Worm (Caenorhabditis elegans) whole organism, L4/young adult: ENCODE results near the gene F35A5.2.

Experiments used
- W03F9.2 ChIP-seq: fragments of 150-350 bp; optimal IDR thresholded peaks from 2 replicates; lab custom pipeline; 2014; ENCODE audit warnings: missing biosample characterization, missing genetic modification characterization
- dao-5 ChIP-seq: sonication (generic microtip); optimal IDR thresholded peaks from 2 replicates; lab custom pipeline; 2016; ENCODE audit warnings: missing genotype, missing genetic modification characterization, moderate library complexity, missing compliant biosample characterization
- him-1 ChIP-seq: sonication (generic microtip); optimal IDR thresholded peaks from 2 replicates; lab custom pipeline; 2016; ENCODE audit warnings: missing genotype, missing genetic modification reagents, missing genetic modification characterization, missing compliant biosample characterization

Gene F35A5.2

ce11 chrX:3833964-3834840 is 29.3 kb downstream of the F35A5.2 start:
- TF ChIP-seq him-1 (tag; lab: Kevin White, UChicago), result no peak
- no peak for TF ChIP-seq W03F9.2 (tag; lab: Kevin White, UChicago)
- no peak for TF ChIP-seq dao-5 (tag; lab: Kevin White, UChicago)

DNA sequence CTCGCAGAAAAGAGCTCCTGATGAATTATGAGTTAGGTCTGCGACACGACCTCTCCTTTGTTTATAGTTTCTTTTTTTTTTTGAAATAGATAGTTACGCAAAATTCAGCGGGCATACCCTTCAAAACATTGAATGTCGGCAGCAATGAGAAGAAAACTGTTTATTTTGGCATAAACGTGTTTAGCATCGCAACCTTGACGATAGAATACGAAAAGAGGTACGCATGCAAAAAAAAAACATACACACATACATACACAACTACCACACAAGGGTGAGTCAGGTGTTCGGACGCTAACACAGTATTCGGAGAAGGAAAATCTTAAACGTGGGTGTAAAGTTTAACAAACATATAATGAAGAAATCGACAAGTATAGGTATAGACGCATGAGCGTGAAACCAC is 30.7 kb downstream of the F35A5.2 start:
- TF ChIP-seq him-1 (tag; lab: Kevin White, UChicago) (no peak), dao-5 (tag; lab: Kevin White, UChicago) (no peak), W03F9.2 (tag; lab: Kevin White, UChicago) (no peak)

- TF ChIP-seq dao-5 (tag; lab: Kevin White, UChicago), result no peak
- TF ChIP-seq him-1 (tag; lab: Kevin White, UChicago), result no peak
- no peak for TF ChIP-seq W03F9.2 (tag; lab: Kevin White, UChicago)
Observed at ce11 chrX:3837752-3838159, 32.8 kb downstream of the F35A5.2 start.

ce11 chrX:3838670-3839069 is 33.7 kb downstream of the F35A5.2 start:
- no peak for TF ChIP-seq him-1 (tag; lab: Kevin White, UChicago)
- no peak for TF ChIP-seq dao-5 (tag; lab: Kevin White, UChicago)
- TF ChIP-seq W03F9.2 (tag; lab: Kevin White, UChicago), result no peak

ce11 chrX:3839172-3839571 is 34.2 kb downstream of the F35A5.2 start:
- TF ChIP-seq him-1 (tag; lab: Kevin White, UChicago), result no peak
- no peak for TF ChIP-seq W03F9.2 (tag; lab: Kevin White, UChicago)
- no peak for TF ChIP-seq dao-5 (tag; lab: Kevin White, UChicago)

DNA sequence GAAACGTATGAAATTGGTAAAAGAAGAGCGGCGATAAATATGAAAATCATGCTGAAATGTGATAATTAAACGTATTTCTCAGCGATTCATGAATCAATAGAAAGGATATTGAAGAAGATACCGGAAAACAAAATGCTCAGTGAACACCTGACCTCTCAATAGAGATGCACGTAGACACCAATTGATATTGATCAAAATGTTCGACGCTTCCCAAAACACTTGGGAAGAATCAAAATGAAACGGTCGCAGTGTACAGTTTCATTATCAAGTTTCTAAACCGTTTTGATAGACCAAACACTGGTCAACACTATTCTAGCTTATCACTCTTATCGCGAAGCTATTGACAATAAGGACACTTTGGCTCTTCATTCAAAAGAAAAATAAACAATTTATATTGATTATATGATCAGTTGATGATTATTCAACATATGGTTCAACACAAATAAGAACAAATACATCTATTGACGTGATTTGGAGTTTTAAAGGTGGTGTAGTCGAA is 37.5 kb downstream of the F35A5.2 start, which contains the start of gene ttr-48:
ttr-48 (minus strand) TSS at position 51 of the 499 bp plus-strand sequence.
- TF ChIP-seq him-1 (tag; lab: Kevin White, UChicago) (no peak), W03F9.2 (tag; lab: Kevin White, UChicago) (no peak), dao-5 (tag; lab: Kevin White, UChicago) (no peak)

ce11 chrX:3853901-3854300 is 49.0 kb downstream of the F35A5.2 start:
- TF ChIP-seq dao-5 (tag; lab: Kevin White, UChicago) (no peak), him-1 (tag; lab: Kevin White, UChicago) (no peak), W03F9.2 (tag; lab: Kevin White, UChicago) (no peak)
